Worm (Caenorhabditis elegans): ENCODE results near the gene srt-67.

Gene srt-67

DNA sequence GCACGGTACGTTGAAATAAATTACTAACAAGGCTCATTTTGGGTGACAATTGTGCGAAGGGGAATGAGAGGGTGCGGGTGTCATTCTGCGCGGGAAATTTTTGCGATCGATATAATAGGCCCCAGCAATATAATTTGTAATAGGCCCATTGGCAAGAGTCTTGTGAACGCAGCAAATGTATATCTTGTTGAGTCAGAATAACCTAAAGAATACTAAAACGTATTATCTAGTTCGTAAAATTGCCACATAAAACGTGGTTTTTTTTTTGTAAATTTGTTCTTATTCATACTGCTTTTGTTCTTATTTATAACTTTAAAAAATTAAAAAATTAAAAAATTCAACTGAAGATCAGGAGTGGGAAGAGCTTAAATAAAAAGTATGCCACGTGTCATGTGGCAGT, 17.9 kb downstream of the srt-67 start, which contains the start of gene C52A10.3:
C52A10.3 (minus strand) TSS at position 101 of the 400 bp plus-strand sequence.
- TF ChIP-seq D1046.2 (GFP tag; IDR thresholded peaks at IDR 0.05) (no peak), gei-8 (GFP tag; optimal IDR thresholded peaks at IDR 0.05) (no peak), hlh-30 (tag; optimal IDR thresholded peaks at IDR 0.05; ENCODE audit: insufficient read depth) (no peak), hif-1 (tag; optimal IDR thresholded peaks at IDR 0.05) (no peak), F26F4.8 (GFP tag; conservative IDR thresholded peaks at IDR 0.05) (no peak), dmd-8 (GFP tag; IDR thresholded peaks at IDR 0.05) (no peak), ztf-11 (tag; optimal IDR thresholded peaks at IDR 0.05) (no peak), R02D3.7 (tag; optimal IDR thresholded peaks at IDR 0.05) (no peak), ceh-82 (tag; optimal IDR thresholded peaks at IDR 0.05) (no peak), nhr-11 (tag; optimal IDR thresholded peaks at IDR 0.05) (no peak), egl-43 (GFP tag; IDR thresholded peaks at IDR 0.05) (no peak), zag-1 (tag; optimal IDR thresholded peaks at IDR 0.05) (no peak), skn-1 (tag; optimal IDR thresholded peaks at IDR 0.05) (no peak), ceh-20 (GFP tag; IDR thresholded peaks at IDR 0.05) (no peak), jun-1 (tag; optimal IDR thresholded peaks at IDR 0.05) (no peak), dve-1 (tag; optimal IDR thresholded peaks at IDR 0.05; ENCODE audit: insufficient read depth) (no peak), unc-130 (GFP tag; optimal IDR thresholded peaks at IDR 0.05) (no peak), nhr-25 (tag; optimal IDR thresholded peaks at IDR 0.05; ENCODE audit: borderline replicate concordance, insufficient read depth) (no peak), mdt-29 (GFP tag; IDR thresholded peaks at IDR 0.05) (no peak)

DNA sequence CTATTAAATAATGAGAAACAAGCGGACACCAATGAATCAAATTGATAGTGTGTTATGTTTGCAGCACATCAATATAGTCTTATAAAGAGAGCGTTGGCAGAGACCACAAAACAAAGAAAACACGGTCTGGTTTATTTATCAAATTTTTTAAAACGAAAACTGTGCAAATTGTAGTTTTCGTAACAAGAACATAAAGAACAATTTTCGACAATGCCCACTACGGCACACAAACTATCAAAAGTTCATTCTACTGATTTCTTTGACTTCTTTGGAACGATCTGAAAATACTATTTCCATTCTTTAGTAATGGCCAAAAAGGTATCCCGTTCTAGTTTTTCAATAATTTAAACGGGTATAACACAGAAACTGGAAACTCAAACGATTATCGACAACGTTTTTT, 20.1 kb downstream of the srt-67 start, which contains the start of gene cest-35.2:
cest-35.2 (minus strand) TSS at position 101 of the 400 bp plus-strand sequence.
- TF ChIP-seq nhr-28 (tag; optimal IDR thresholded peaks at IDR 0.05) (peak; percentile 69), nhr-10 (tag; optimal IDR thresholded peaks at IDR 0.05) (no peak)

DNA sequence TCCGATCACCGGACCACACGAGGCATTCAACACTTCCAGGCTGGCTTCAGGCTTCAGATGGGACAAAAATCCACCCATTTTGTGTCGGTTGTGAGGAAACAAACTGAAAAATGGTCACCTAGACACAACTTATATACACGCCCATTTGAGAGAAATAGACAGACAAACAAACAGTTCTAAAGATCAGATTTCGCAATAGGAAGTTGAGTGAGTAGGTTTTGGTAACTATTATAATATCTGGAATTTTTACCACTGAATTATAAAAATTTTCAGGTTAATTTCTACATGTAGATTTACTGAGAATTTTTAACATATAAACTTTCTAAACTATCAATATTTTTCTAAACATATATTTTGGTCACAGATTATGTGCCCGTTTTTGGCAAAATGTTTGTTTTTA, 23.5 kb downstream of the srt-67 start, which contains the start of gene cest-32:
cest-32 (minus strand) TSS at position 115 of the 400 bp plus-strand sequence.
- TF ChIP-seq dve-1 (tag; optimal IDR thresholded peaks at IDR 0.05; ENCODE audit: insufficient read depth), result peak; percentile 2
- TF ChIP-seq tra-1 (GFP tag; IDR thresholded peaks at IDR 0.05), result no peak

DNA sequence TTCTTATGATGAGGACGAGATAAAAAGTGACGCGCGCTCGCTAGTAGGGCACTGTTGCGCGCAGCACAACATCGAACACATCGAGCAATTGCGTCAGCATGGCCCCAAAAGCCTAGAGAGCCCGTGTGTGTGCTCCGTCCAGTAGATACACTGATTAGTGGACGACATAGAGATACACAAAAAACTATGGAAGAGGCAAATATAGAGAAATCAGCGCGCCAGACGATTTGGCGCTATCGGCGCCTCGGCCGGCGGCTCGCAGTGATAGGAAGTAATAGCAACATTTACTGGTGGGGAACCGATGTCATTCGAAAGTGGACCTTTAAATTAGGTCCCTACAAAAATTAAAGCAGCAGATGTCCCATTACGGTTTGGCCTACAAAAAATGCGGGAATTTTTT, 28.7 kb downstream of the srt-67 start:
- TF ChIP-seq lim-7 (GFP tag; IDR thresholded peaks at IDR 0.05), result no peak
- no peak for TF ChIP-seq nhr-77 (tag; optimal IDR thresholded peaks at IDR 0.05)
- TF ChIP-seq vab-7 (GFP tag; IDR thresholded peaks at IDR 0.05), result no peak
- TF ChIP-seq Y105C5A.15 (GFP tag; IDR thresholded peaks at IDR 0.05), result no peak
- no peak for TF ChIP-seq R02D3.7 (tag; optimal IDR thresholded peaks at IDR 0.05)
- peak in 1 of 2 experiments; percentile 85 for TF ChIP-seq unc-62 (GFP tag; optimal IDR thresholded peaks at IDR 0.05 in 1 of 2)
- TF ChIP-seq unc-62 (tag; optimal IDR thresholded peaks at IDR 0.05), result no peak
- no peak for TF ChIP-seq ces-1 (GFP tag; optimal IDR thresholded peaks at IDR 0.05)
- no peak for TF ChIP-seq daf-19 (GFP tag; conservative IDR thresholded peaks at IDR 0.05)
- TF ChIP-seq hif-1 (tag; optimal IDR thresholded peaks at IDR 0.05), result no peak
- no peak for TF ChIP-seq lsy-2 (tag; optimal IDR thresholded peaks at IDR 0.05)
- TF ChIP-seq nhr-76 (tag; optimal IDR thresholded peaks at IDR 0.05), result no peak
- peak; percentile 21 for TF ChIP-seq nhr-28 (tag; optimal IDR thresholded peaks at IDR 0.05)
- no peak for TF ChIP-seq daf-16 (GFP tag; optimal IDR thresholded peaks at IDR 0.05)
- no peak for TF ChIP-seq daf-16 (tag; optimal IDR thresholded peaks at IDR 0.05)

DNA sequence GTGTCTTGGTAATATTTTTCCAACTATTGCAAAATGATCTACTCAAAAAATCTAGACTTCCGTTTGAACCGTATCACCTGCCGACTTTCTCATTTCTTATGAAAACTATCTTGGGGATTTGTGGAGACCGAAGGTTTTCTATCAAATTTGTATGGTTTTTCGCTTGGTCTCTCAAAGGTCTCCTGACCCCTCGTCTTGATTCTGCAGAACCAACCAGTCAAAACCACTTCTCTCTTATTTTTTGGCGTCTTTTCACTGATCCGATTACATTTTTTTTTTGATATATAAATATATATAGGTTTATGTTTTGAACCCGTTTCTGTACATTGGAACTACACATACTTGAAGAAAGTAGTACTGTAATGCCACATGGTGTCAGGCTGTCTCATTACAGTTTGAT, 31.6 kb downstream of the srt-67 start:
- TF ChIP-seq lin-39 (tag; optimal IDR thresholded peaks at IDR 0.05), result no peak
- no peak for TF ChIP-seq nhr-10 (tag; optimal IDR thresholded peaks at IDR 0.05)
- TF ChIP-seq lir-3 (tag; optimal IDR thresholded peaks at IDR 0.05), result no peak
- TF ChIP-seq mdl-1 (tag; optimal IDR thresholded peaks at IDR 0.05), result peak in 1 of 2 experiments; percentile 3
- no peak for TF ChIP-seq Y75B8A.6 (GFP tag; IDR thresholded peaks at IDR 0.05)

Measured in whole organism, L4 larva.